Fruit fly (Drosophila melanogaster): ENCODE results near the gene AstCC.

DNA sequence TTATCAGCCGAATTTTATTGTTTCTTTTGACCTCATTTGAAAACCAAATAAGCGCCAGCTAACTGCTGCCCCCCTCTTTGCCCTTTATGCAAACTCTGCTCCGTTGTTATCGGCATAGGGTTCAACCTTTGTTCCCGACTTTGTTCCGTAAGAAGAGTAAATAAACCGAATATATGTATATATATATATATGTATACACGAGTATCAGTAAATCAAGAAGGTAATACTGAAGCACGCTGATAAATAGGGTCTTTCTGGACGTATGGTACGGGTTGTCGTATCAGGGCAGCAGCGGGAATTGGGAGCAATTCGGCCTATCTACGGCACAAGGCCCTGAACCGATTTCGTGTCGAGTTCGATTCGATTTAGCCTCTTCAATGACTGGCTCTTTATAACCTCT is 46.1 kb downstream of the AstCC start:
- TF ChIP-seq psq (optimal IDR thresholded peaks at IDR 0.05) (no peak), Myc (optimal IDR thresholded peaks at IDR 0.05) (no peak), ttk (optimal IDR thresholded peaks at IDR 0.05) (no peak)
